Worm (Caenorhabditis elegans) whole organism, L3 larva: ENCODE results near the gene nlp-58.

Experiments
- R02D3.7 ChIP-seq: fragments of 150-350 bp; optimal IDR thresholded peaks from 2 replicates; lab custom pipeline; 2014; ENCODE audit warnings: missing biosample characterization, missing genetic modification characterization
- ama-1 ChIP-seq: fragments of 150-350 bp; optimal IDR thresholded peaks from 2 replicates; lab custom pipeline; 2018
- egl-27 ChIP-seq: sonication (generic microtip); optimal IDR thresholded peaks from 4 replicates; lab custom pipeline; 2017; ENCODE audit warnings: missing biosample characterization, missing genetic modification reagents, missing genetic modification characterization
- elt-3 ChIP-seq, 3 experiments: fragments of 150-350 bp in 1 of 3; sonication (generic microtip) in 2 of 3; optimal IDR thresholded peaks; 2 replicates in 2 of 3; 4 replicates in 1 of 3; lab custom pipeline; 2014 to 2017; ENCODE audit warnings: missing biosample characterization in 3 of 3, missing genetic modification characterization in 3 of 3
- lin-15B ChIP-seq: fragments of 150-350 bp; optimal IDR thresholded peaks from 2 replicates; lab custom pipeline; 2014; ENCODE audit warnings: missing biosample characterization, missing genetic modification characterization
- lin-39 ChIP-seq: fragments of 150-350 bp; optimal IDR thresholded peaks from 2 replicates; lab custom pipeline; 2018; ENCODE audit warnings: missing biosample characterization, missing genetic modification reagents, missing genetic modification characterization
- nfya-1 ChIP-seq: sonication (generic microtip); optimal IDR thresholded peaks from 2 replicates; lab custom pipeline; 2017; ENCODE audit warnings: missing genetic modification characterization, mild to moderate bottlenecking, missing compliant biosample characterization, antibody characterized with exemption, moderate library complexity; ENCODE audit not compliant: insufficient read depth
- nhr-12 ChIP-seq: fragments of 150-350 bp; optimal IDR thresholded peaks from 2 replicates; lab custom pipeline; 2014; ENCODE audit warnings: missing biosample characterization, missing genetic modification characterization
- skn-1 ChIP-seq: fragments of 150-350 bp; optimal IDR thresholded peaks from 2 replicates; lab custom pipeline; 2014; ENCODE audit warnings: missing biosample characterization, missing genetic modification characterization
- snpc-4 ChIP-seq: fragments of 150-350 bp; optimal IDR thresholded peaks from 2 replicates; lab custom pipeline; 2014; ENCODE audit warnings: missing biosample characterization, missing genetic modification characterization
- ztf-11 ChIP-seq: fragments of 150-350 bp; optimal IDR thresholded peaks from 2 replicates; lab custom pipeline; 2014; ENCODE audit warnings: missing biosample characterization, missing genetic modification characterization
- ztf-4 ChIP-seq: fragments of 150-350 bp; optimal IDR thresholded peaks from 2 replicates; lab custom pipeline; 2014; ENCODE audit warnings: missing biosample characterization, missing genetic modification characterization

DNA sequence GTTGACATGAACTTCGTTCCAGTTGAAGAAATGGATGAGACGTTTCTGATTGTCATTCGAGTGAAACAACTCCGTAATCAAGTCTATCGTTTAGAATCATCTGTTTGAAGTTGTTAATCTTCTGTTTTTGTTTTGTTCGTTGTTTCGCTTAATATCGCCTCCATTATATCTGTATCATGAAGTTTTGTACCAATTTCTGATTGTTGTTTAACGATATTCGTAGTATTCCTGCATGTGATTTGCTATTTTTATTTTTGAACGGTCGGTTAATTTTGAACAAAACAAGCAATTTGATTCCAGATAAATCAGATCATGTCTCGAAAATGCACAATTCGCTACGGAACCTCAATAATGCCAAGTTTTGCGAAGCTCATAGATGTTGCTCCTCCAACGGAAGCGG lies 33.8 kb upstream of the nlp-58 start, which contains the start of gene C27H6.9:
- no peak for TF ChIP-seq ztf-4
- no peak for TF ChIP-seq ztf-11 (tag; lab: Kevin White, UChicago)
- TF ChIP-seq lin-39 = no peak
- TF ChIP-seq skn-1 (tag; lab: Kevin White, UChicago) = no peak
- no peak for TF ChIP-seq snpc-4 (tag; lab: Kevin White, UChicago)
- no peak for TF ChIP-seq elt-3 (tag; optimal IDR thresholded peaks at IDR 0.05; lab: Kevin White, UChicago)
- no peak for TF ChIP-seq egl-27 (tag; lab: Kevin White, UChicago)
- no peak for TF ChIP-seq nfya-1 (tag; lab: Kevin White, UChicago)
- TF ChIP-seq nhr-12 = no peak
- TF ChIP-seq lin-15B (tag; lab: Kevin White, UChicago) = no peak
- TF ChIP-seq ama-1 (lab: Kevin White, UChicago) = no peak
- no peak for TF ChIP-seq R02D3.7 (tag; lab: Kevin White, UChicago)
